Worm (Caenorhabditis elegans): ENCODE measurements around the gene Y49F6B.6.

DNA sequence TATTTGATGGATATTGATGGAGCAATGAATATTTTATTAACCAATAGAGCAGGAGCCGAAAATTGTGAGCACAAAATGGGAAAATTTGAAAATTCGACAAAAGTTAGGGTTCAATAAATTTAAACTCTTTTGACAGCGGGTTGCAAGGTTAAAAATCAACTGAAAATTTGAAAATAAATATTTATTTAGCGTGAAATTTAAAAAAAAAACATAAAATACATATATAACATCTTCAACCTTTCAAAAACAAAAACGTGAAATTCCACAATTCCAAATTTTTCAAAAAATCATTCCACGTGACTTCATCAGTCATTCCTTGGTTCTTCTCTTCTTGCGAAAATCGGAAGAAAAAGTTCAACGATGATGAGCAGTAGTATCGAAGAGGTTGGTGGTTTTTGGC is 43.5 kb upstream of the Y49F6B.6 start, which contains the start of gene C16C8.18:
- TF ChIP-seq mep-1 (tag; optimal IDR thresholded peaks at IDR 0.05) (no peak), nhr-12 (tag; optimal IDR thresholded peaks at IDR 0.05) (no peak), unc-62 (GFP tag; optimal IDR thresholded peaks at IDR 0.05) (no peak), ztf-11 (tag; optimal IDR thresholded peaks at IDR 0.05) (no peak), nhr-28 (tag; optimal IDR thresholded peaks at IDR 0.05) (no peak), nhr-76 (tag; optimal IDR thresholded peaks at IDR 0.05) (no peak), elt-3 (tag; optimal IDR thresholded peaks at IDR 0.05) (no peak), ceh-43 (GFP tag; optimal IDR thresholded peaks at IDR 0.05) (no peak), ham-2 (GFP tag; optimal IDR thresholded peaks at IDR 0.05) (no peak), unc-39 (tag; optimal IDR thresholded peaks at IDR 0.05) (no peak), ces-1 (GFP tag; optimal IDR thresholded peaks at IDR 0.05) (no peak), blmp-1 (tag; optimal IDR thresholded peaks at IDR 0.05) (no peak), snpc-4 (tag; optimal IDR thresholded peaks at IDR 0.05) (no peak)
